Fruit fly (Drosophila melanogaster) whole organism, larva: ENCODE results near the gene CG33689.

Experiments
- noc ChIP-seq: fragments of 200-800 bp; sonication (Bioruptor generic); optimal IDR thresholded peaks from 3 replicates; lab custom pipeline; 2019; ENCODE audit warnings: missing biosample characterization, mild to moderate bottlenecking, missing genetic modification characterization, moderate library complexity

The CG33689 gene

dm6 chr3L:16165356-16166168, 34.5 kb upstream of the CG33689 start:
- peak; percentile 89 for TF ChIP-seq noc (tag; lab: Kevin White, UChicago)

- peak; percentile 8 for TF ChIP-seq noc (tag; lab: Kevin White, UChicago)
Observed at dm6 chr3L:16166217-16166997, 33.6 kb upstream of the CG33689 start.

- TF ChIP-seq noc (tag; lab: Kevin White, UChicago) = no peak
Observed at dm6 chr3L:16166998-16167344, 33.1 kb upstream of the CG33689 start.

- no peak for TF ChIP-seq noc (tag; lab: Kevin White, UChicago)
Observed at dm6 chr3L:16167723-16168386, 32.2 kb upstream of the CG33689 start.

dm6 chr3L:16168503-16169189, 31.4 kb upstream of the CG33689 start:
- TF ChIP-seq noc (tag; lab: Kevin White, UChicago) = no peak

dm6 chr3L:16170006-16170405, 30.0 kb upstream of the CG33689 start, which contains the start of gene CG33796:
TSS of gene CG33796 (minus strand) at chr3L:16170106.
- TF ChIP-seq noc (tag; lab: Kevin White, UChicago) = no peak

dm6 chr3L:16171280-16171679, 28.7 kb upstream of the CG33689 start, which contains the start of gene CG33795:
TSS of gene CG33795 (minus strand) at chr3L:16171380.
- no peak for TF ChIP-seq noc (tag; lab: Kevin White, UChicago)

dm6 chr3L:16172381-16172780, 27.6 kb upstream of the CG33689 start:
- TF ChIP-seq noc (tag; lab: Kevin White, UChicago) = no peak

dm6 chr3L:16172809-16173276, 27.2 kb upstream of the CG33689 start:
- TF ChIP-seq noc (tag; lab: Kevin White, UChicago) = no peak

- no peak for TF ChIP-seq noc (tag; lab: Kevin White, UChicago)
Observed at dm6 chr3L:16173818-16174601, 26.0 kb upstream of the CG33689 start.

dm6 chr3L:16174778-16175177, 25.3 kb upstream of the CG33689 start:
- no peak for TF ChIP-seq noc (tag; lab: Kevin White, UChicago)

- no peak for TF ChIP-seq noc (tag; lab: Kevin White, UChicago)
Observed at dm6 chr3L:16175628-16176263, 24.3 kb upstream of the CG33689 start.

dm6 chr3L:16176492-16176891, 23.5 kb upstream of the CG33689 start:
- TF ChIP-seq noc (tag; lab: Kevin White, UChicago) = no peak

dm6 chr3L:16177309-16177708, 22.7 kb upstream of the CG33689 start:
- TF ChIP-seq noc (tag; lab: Kevin White, UChicago) = no peak
